Worm (Caenorhabditis elegans): Measurements from ENCODE around the gene fbxb-25.

DNA sequence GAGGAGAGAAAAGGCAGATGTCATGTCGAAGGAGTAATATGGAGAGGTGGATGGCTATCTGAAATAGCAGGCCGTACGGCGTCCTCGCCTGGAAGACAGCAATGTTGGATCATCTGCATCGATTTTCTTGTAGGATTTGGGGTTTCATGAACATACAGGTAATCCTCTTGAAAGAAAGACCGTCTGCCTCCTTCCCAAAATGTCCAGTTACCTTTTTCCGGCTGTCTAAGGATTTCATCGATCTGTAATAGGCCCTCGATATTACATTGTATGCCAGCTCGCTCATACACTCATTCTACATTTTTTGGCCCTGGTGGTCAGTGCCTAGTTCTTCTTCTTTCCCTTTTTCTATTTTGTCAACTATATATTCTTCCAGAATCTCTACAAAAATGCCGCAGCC is 38.6 kb downstream of the fbxb-25 start, which contains the start of the genes fbxb-5 and btb-8:
- TF ChIP-seq elt-3 (tag; optimal IDR thresholded peaks at IDR 0.05) (no peak), nhr-237 (tag; optimal IDR thresholded peaks at IDR 0.05) (no peak), nhr-12 (tag; optimal IDR thresholded peaks at IDR 0.05) (no peak), bed-3 (GFP tag; optimal IDR thresholded peaks at IDR 0.05) (no peak), ceh-39 (tag; optimal IDR thresholded peaks at IDR 0.05) (no peak), sptf-1 (tag; optimal IDR thresholded peaks at IDR 0.05) (no peak), pha-4 (tag; optimal IDR thresholded peaks at IDR 0.05) (no peak), ztf-11 (tag; optimal IDR thresholded peaks at IDR 0.05) (no peak), ceh-83 (GFP tag; optimal IDR thresholded peaks at IDR 0.05) (no peak), zip-8 (tag; optimal IDR thresholded peaks at IDR 0.05) (no peak), blmp-1 (tag; optimal IDR thresholded peaks at IDR 0.05) (no peak), snpc-4 (tag; optimal IDR thresholded peaks at IDR 0.05) (no peak), unc-62 (GFP tag; optimal IDR thresholded peaks at IDR 0.05) (no peak), lsy-2 (tag; optimal IDR thresholded peaks at IDR 0.05) (no peak)
